Fruit fly (Drosophila melanogaster) whole organism, pupa: ENCODE results near the gene CG33331.
A peak's percentile ranks its signal among the peaks of the same experiment; 100 is the strongest.

Source experiments
- CG10348 ChIP-seq: fragments of 200-800 bp; sonication (Bioruptor generic); IDR thresholded peaks from 2 replicates; pipeline ENCODE4 v1.3.6; 2022; ENCODE audit warnings: missing biosample characterization, missing genetic modification characterization
- CG12605 ChIP-seq: fragments of 200-800 bp; sonication (Bioruptor generic); IDR thresholded peaks from 2 replicates; pipeline ENCODE4 v1.3.6; 2022; ENCODE audit warnings: missing biosample characterization, missing genetic modification characterization
- CG13204 ChIP-seq: fragments of 200-800 bp; sonication (Bioruptor generic); optimal IDR thresholded peaks from 2 replicates; lab custom pipeline; 2018; ENCODE audit warnings: missing biosample characterization, mild to moderate bottlenecking, missing genetic modification characterization, moderate library complexity
- CG14655 ChIP-seq: fragments of 200-800 bp; sonication (Bioruptor generic); optimal IDR thresholded peaks from 3 replicates; lab custom pipeline; 2017; ENCODE audit warnings: mild to moderate bottlenecking, missing biosample characterization, missing genetic modification reagents, missing genetic modification characterization
- CG15710 ChIP-seq: fragments of 200-800 bp; sonication (Bioruptor generic); optimal IDR thresholded peaks from 2 replicates; lab custom pipeline; 2018; ENCODE audit warnings: missing biosample characterization, mild to moderate bottlenecking, missing genetic modification characterization, moderate library complexity
- CG17806 ChIP-seq: fragments of 200-800 bp; sonication (Bioruptor generic); optimal IDR thresholded peaks from 2 replicates; lab custom pipeline; 2018; ENCODE audit warnings: missing biosample characterization, mild to moderate bottlenecking, missing genetic modification characterization, moderate library complexity
- CG32121 ChIP-seq: fragments of 200-800 bp; sonication (Bioruptor generic); IDR thresholded peaks from 2 replicates; pipeline ENCODE4 v1.3.6; 2022; ENCODE audit warnings: missing biosample characterization, missing genetic modification characterization
- CG34367 ChIP-seq: fragments of 200-800 bp; sonication (Bioruptor generic); optimal IDR thresholded peaks from 2 replicates; lab custom pipeline; 2018; ENCODE audit warnings: missing biosample characterization, mild to moderate bottlenecking, missing genetic modification characterization
- CG4496 ChIP-seq: fragments of 200-800 bp; sonication (Bioruptor generic); IDR thresholded peaks from 3 replicates; pipeline ENCODE4 v1.3.6; 2022; ENCODE audit warnings: missing biosample characterization, missing genetic modification characterization
- CG8159 ChIP-seq: fragments of 200-800 bp; sonication (Bioruptor generic); optimal IDR thresholded peaks from 3 replicates; lab custom pipeline; 2018; ENCODE audit warnings: missing biosample characterization, mild to moderate bottlenecking, missing genetic modification characterization, moderate library complexity
- CG8301 ChIP-seq: fragments of 200-800 bp; sonication (Bioruptor generic); optimal IDR thresholded peaks from 2 replicates; lab custom pipeline; 2018; ENCODE audit warnings: missing biosample characterization, mild to moderate bottlenecking, missing genetic modification characterization
- CG9948 ChIP-seq: fragments of 200-800 bp; sonication (Bioruptor generic); optimal IDR thresholded peaks from 2 replicates; lab custom pipeline; 2018; ENCODE audit warnings: missing biosample characterization, mild to moderate bottlenecking, missing genetic modification characterization, moderate library complexity
- D1 ChIP-seq: fragments of 200-800 bp; sonication (Bioruptor generic); optimal IDR thresholded peaks from 2 replicates; lab custom pipeline; 2018; ENCODE audit warnings: missing biosample characterization, mild to moderate bottlenecking, missing genetic modification characterization, moderate library complexity
- EcR ChIP-seq: fragments of 200-800 bp; sonication (Bioruptor generic); optimal IDR thresholded peaks from 3 replicates; lab custom pipeline; 2019; ENCODE audit warnings: missing biosample characterization, missing genetic modification characterization, mild to moderate bottlenecking, moderate library complexity, missing genetic modification reagents
- Ets98B ChIP-seq: fragments of 200-800 bp; sonication (Bioruptor generic); IDR thresholded peaks from 2 replicates; pipeline ENCODE4 v1.3.6; 2022; ENCODE audit warnings: missing biosample characterization, missing genetic modification characterization
- Pif1A ChIP-seq: fragments of 200-800 bp; sonication (Bioruptor generic); optimal IDR thresholded peaks from 3 replicates; lab custom pipeline; 2016; ENCODE audit warnings: missing biosample characterization, missing genetic modification characterization
- Pif1B ChIP-seq: fragments of 200-800 bp; sonication (Bioruptor generic); optimal IDR thresholded peaks from 3 replicates; lab custom pipeline; 2016; ENCODE audit warnings: missing biosample characterization, missing genetic modification characterization
- Snoo ChIP-seq: fragments of 200-800 bp; sonication (Bioruptor generic); optimal IDR thresholded peaks from 3 replicates; lab custom pipeline; 2017; ENCODE audit warnings: missing biosample characterization, mild to moderate bottlenecking, missing genetic modification characterization, inconsistent platforms
- fd96Ca ChIP-seq: fragments of 200-800 bp; sonication (Bioruptor generic); IDR thresholded peaks from 3 replicates; pipeline ENCODE4 v1.3.6; 2022; ENCODE audit warnings: missing biosample characterization, missing genetic modification characterization
- gl ChIP-seq: fragments of 200-800 bp; sonication (Bioruptor generic); optimal IDR thresholded peaks from 2 replicates; lab custom pipeline; 2018; ENCODE audit warnings: missing biosample characterization, mild to moderate bottlenecking, missing genetic modification characterization
- rn ChIP-seq: fragments of 200-800 bp; sonication (Bioruptor generic); IDR thresholded peaks from 2 replicates; pipeline ENCODE4 v1.3.6; 2022; ENCODE audit warnings: missing biosample characterization, missing genetic modification characterization

Gene CG33331

DNA sequence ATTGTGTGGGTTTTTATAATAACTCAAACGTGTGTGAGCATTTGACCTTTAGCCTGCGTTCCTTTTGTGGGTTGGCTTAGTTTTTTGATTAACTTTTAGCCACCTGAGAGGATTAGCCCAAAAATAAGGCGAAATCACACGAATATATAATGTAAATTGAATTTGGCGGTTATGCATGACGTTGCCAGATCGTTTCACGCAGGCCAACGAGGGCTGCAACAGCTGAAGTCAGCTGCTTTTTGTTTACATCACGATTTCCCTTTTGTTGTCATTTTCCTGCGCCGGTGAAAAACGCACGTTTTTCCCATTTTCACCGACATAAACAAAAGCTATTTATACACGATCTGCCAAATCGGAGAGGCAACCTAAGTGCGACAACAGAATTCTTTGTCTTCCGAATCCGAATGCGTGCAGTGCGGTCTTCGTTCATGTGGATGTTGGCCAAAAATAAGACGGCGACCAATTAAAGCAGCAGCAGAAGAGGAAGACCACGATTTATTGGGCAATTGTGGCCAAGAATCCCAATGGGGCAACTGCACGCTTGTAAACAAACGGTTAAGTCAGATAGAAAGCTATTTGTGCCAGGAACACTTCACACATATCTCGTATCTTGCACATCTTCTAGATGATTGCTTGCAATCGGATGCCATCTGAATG is 6.9 kb upstream of the CG33331 start, which contains the start of gene CG3631:
Gene CG3631 (plus strand): TSS at position 251 of the 657 bp plus-strand sequence.
- TF ChIP-seq CG4496 (GFP tag; lab: Robert Waterston, UW) = no peak
- TF ChIP-seq CG34367 = no peak
- TF ChIP-seq EcR (GFP tag; lab: Kevin White, UChicago) = no peak
- no peak for TF ChIP-seq gl
- no peak for TF ChIP-seq rn (GFP tag; lab: Robert Waterston, UW)
- peak; percentile 29; the same call in 1 of the 2 replicates for TF ChIP-seq Ets98B (GFP tag; lab: Robert Waterston, UW)
- TF ChIP-seq CG15710 (tag; lab: Kevin White, UChicago) = no peak
- TF ChIP-seq Snoo = no peak
- TF ChIP-seq CG8159 (tag; lab: Kevin White, UChicago) = no peak
- peak; percentile 53 for TF ChIP-seq CG32121
- no peak for TF ChIP-seq Pif1A (GFP tag; lab: Kevin White, UChicago)
- no peak for TF ChIP-seq D1 (tag; lab: Kevin White, UChicago)
- TF ChIP-seq CG8301 (tag; lab: Kevin White, UChicago) = no peak

DNA sequence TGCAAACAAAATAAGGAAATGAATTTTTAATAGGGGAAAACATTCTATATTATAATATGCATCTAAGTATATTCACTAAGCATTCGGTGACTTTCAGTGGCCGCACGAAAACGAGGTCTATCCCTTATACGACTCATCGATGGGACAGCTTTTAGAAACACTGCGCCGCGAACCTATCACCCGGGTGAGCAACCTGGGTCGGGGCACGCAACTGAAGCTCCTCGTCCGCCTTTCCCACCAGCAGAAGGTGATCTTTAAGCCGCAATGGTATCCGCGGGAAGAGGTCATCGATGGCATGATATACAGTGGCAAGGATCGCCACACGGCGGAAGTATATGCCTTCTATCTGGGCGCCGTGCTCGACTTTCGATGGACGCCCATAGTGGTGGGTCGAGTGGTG is 5.4 kb upstream of the CG33331 start:
- TF ChIP-seq CG14655 (GFP tag; lab: Kevin White, UChicago) (no peak), CG32121 (no peak), CG12605 (no peak), CG8301 (tag; lab: Kevin White, UChicago) (no peak), CG34367 (no peak), Snoo (no peak), Pif1B (no peak), CG9948 (tag; lab: Kevin White, UChicago) (no peak), Ets98B (GFP tag; lab: Robert Waterston, UW) (no peak), rn (GFP tag; lab: Robert Waterston, UW) (no peak), CG10348 (no peak), CG15710 (tag; lab: Kevin White, UChicago) (no peak)

- TF ChIP-seq CG8159 (tag; lab: Kevin White, UChicago) = no peak
- no peak for TF ChIP-seq CG17806 (tag; lab: Kevin White, UChicago)
- TF ChIP-seq CG9948 (tag; lab: Kevin White, UChicago) = no peak
- TF ChIP-seq CG13204 (GFP tag; lab: Kevin White, UChicago) = no peak
- no peak for TF ChIP-seq rn (GFP tag; lab: Robert Waterston, UW)
- no peak for TF ChIP-seq EcR (GFP tag; lab: Kevin White, UChicago)
- TF ChIP-seq CG15710 (tag; lab: Kevin White, UChicago) = no peak
- no peak for TF ChIP-seq CG14655 (GFP tag; lab: Kevin White, UChicago)
- no peak for TF ChIP-seq CG4496 (GFP tag; lab: Robert Waterston, UW)
- TF ChIP-seq CG32121 = no peak
- no peak for TF ChIP-seq CG12605
- TF ChIP-seq gl = no peak
- TF ChIP-seq Pif1A (GFP tag; lab: Kevin White, UChicago) = no peak
- TF ChIP-seq fd96Ca (GFP tag; lab: Robert Waterston, UW) = no peak
- no peak for TF ChIP-seq D1 (tag; lab: Kevin White, UChicago)
- TF ChIP-seq CG10348 = no peak
- no peak for TF ChIP-seq Pif1B
- no peak for TF ChIP-seq Snoo
- no peak for TF ChIP-seq CG8301 (tag; lab: Kevin White, UChicago)
- TF ChIP-seq CG34367 = no peak
These were observed 3.9 kb downstream of the CG33331 start, which contains the start of the genes CycC and UQCR-C1 for dm6 chr3R:14890064-14890709. TSS of gene CycC (minus strand) at chr3R:14890205. TSS of gene UQCR-C1 (plus strand) at chr3R:14890231.

- TF ChIP-seq CG12605 (peak; percentile 72), CG8301 (tag; lab: Kevin White, UChicago) (peak; percentile 49), CG14655 (GFP tag; lab: Kevin White, UChicago) (no peak), Snoo (no peak), CG13204 (GFP tag; lab: Kevin White, UChicago) (no peak), gl (no peak), Pif1A (GFP tag; lab: Kevin White, UChicago) (no peak), CG17806 (tag; lab: Kevin White, UChicago) (peak; percentile 36), CG32121 (peak; percentile 75), CG4496 (GFP tag; lab: Robert Waterston, UW) (peak; percentile 76), CG8159 (tag; lab: Kevin White, UChicago) (peak; percentile 48), CG10348 (no peak), rn (GFP tag; lab: Robert Waterston, UW) (peak; percentile 59), D1 (tag; lab: Kevin White, UChicago) (no peak), Ets98B (GFP tag; lab: Robert Waterston, UW) (peak; percentile 54), CG34367 (no peak), CG9948 (tag; lab: Kevin White, UChicago) (peak; percentile 40), EcR (GFP tag; lab: Kevin White, UChicago) (no peak), Pif1B (no peak), fd96Ca (GFP tag; lab: Robert Waterston, UW) (no peak), CG15710 (tag; lab: Kevin White, UChicago) (peak; percentile 44)
These were observed 7.8 kb downstream of the CG33331 start, which contains the start of gene Dph2 for dm6 chr3R:14893791-14894782. TSS of gene Dph2 (minus strand) at chr3R:14893954.

DNA sequence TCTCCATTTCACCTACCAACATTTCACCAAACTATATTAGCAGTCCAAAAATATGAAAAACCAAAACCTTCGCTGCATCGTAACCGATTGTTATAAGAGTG is 8.4 kb downstream of the CG33331 start, which contains the start of gene CG14860:
Gene CG14860 (plus strand): TSS at position 2 of the 101 bp plus-strand sequence.
- TF ChIP-seq CG14655 (GFP tag; lab: Kevin White, UChicago) = no peak
- no peak for TF ChIP-seq Snoo
- TF ChIP-seq, all 21 proteins: peak for 0
